Fruit fly (Drosophila melanogaster): ENCODE measurements around the gene chas.

DNA sequence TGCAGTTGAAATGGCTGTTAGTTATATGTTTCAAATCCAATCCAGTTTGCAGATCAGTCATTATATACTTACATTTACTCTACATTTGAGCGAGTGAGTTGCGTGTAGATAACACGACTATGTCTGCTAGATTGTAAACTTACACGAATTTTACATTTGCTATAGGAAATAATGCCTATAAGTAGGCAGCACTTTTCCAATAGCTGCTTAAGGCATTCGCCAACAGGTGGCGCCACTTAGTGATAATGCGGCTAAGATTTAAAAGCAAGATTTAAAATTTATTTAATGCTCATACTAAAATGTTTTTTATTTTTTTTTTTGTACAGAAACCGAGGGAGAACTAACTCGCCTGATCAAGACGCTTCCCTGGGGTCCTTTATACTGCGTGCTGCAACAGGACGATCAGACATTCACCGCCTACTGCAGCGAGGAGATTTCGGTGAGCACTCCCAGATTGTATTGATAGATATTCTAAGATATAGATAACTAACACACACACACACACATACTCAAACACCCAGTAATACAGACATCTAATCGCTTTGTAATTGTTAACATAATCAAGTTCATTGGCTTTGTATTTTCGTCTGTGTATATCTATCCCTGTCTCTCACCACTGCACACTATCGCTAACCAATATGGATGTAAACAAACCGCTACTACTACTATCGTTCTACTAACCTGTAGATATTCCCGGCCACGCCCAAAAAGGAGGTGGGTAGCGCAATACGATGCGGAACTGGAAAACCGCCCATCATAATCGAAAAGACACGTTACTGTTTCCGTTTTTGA is 21.9 kb upstream of the chas start:
- TF ChIP-seq usp (GFP tag; optimal IDR thresholded peaks at IDR 0.05) (no peak), psq (optimal IDR thresholded peaks at IDR 0.05) (no peak)

All from whole organism.